Worm (Caenorhabditis elegans): ENCODE measurements around the gene ztf-13.

Gene ztf-13

ce11 chrX:3070322-3070721, 31.7 kb downstream of the ztf-13 start, which contains the start of gene ceh-31:
Gene ceh-31 (minus strand): TSS chrX:3070422.
- TF ChIP-seq unc-62 (GFP tag; optimal IDR thresholded peaks at IDR 0.05) = no peak

ce11 chrX:3067052-3067451, 34.9 kb downstream of the ztf-13 start:
- no peak for TF ChIP-seq unc-62 (GFP tag; optimal IDR thresholded peaks at IDR 0.05)

ce11 chrX:3063274-3063673, 38.7 kb downstream of the ztf-13 start, which contains the start of gene ceh-30:
Gene ceh-30 (plus strand): TSS chrX:3063574.
- no peak for TF ChIP-seq unc-62 (GFP tag; optimal IDR thresholded peaks at IDR 0.05)

- no peak for TF ChIP-seq unc-62 (GFP tag; optimal IDR thresholded peaks at IDR 0.05)
Measured at ce11 chrX:3061698-3062097, 40.3 kb downstream of the ztf-13 start.

- no peak for TF ChIP-seq unc-62 (GFP tag; optimal IDR thresholded peaks at IDR 0.05)
Measured at ce11 chrX:3059299-3059698, 42.7 kb downstream of the ztf-13 start, which contains the start of gene rsef-1. Gene rsef-1 (minus strand): TSS chrX:3059399.

ce11 chrX:3057656-3058055, 44.3 kb downstream of the ztf-13 start:
- no peak for TF ChIP-seq unc-62 (GFP tag; optimal IDR thresholded peaks at IDR 0.05)

ce11 chrX:3056098-3056497, 45.9 kb downstream of the ztf-13 start:
- no peak for TF ChIP-seq unc-62 (GFP tag; optimal IDR thresholded peaks at IDR 0.05)

ce11 chrX:3054802-3055201, 47.2 kb downstream of the ztf-13 start, which contains the start of gene twk-26:
Gene twk-26 (minus strand): TSS chrX:3054824.
- no peak for TF ChIP-seq unc-62 (GFP tag; optimal IDR thresholded peaks at IDR 0.05)

ce11 chrX:3054394-3054793, 47.6 kb downstream of the ztf-13 start:
- TF ChIP-seq unc-62 (GFP tag; optimal IDR thresholded peaks at IDR 0.05) = no peak

ce11 chrX:3051315-3051993, 50.5 kb downstream of the ztf-13 start:
- TF ChIP-seq unc-62 (GFP tag; optimal IDR thresholded peaks at IDR 0.05) = no peak

All from whole organism, dauer.